Worm (Caenorhabditis elegans): ENCODE data around the gene Y54G11A.9.
"Not testable (repeated sequence)": the region's sequence is repeated elsewhere in the genome, so short reads cannot be mapped to it uniquely, and the experiment has no call there.

- TF ChIP-seq mcd-1 (GFP tag; IDR thresholded peaks at IDR 0.05); akir-1 (GFP tag; optimal IDR thresholded peaks at IDR 0.05): not testable (repeated sequence)
Observed at ce11 chrII:14301927-14302326, 44.3 kb downstream of the Y54G11A.9 start, which contains the start of gene ctl-2.
